Worm (Caenorhabditis elegans) whole organism, late embryonic: ENCODE measurements around the gene T10G3.3.

ENCODE experiments used
- C08G9.2 ChIP-seq: sonication (generic microtip); optimal IDR thresholded peaks from 2 replicates; lab custom pipeline; 2016; ENCODE audit warnings: mild to moderate bottlenecking, missing genetic modification characterization, moderate library complexity, missing compliant biosample characterization
- K02D7.2 ChIP-seq: sonication (generic microtip); optimal IDR thresholded peaks from 2 replicates; lab custom pipeline; 2017; ENCODE audit warnings: mild to moderate bottlenecking, missing genetic modification characterization, missing compliant biosample characterization
- T23F11.4 ChIP-seq: fragments of 200-800 bp; sonication (Bioruptor generic); optimal IDR thresholded peaks from 2 replicates; lab custom pipeline; 2018; ENCODE audit warnings: mild to moderate bottlenecking, missing genetic modification characterization, missing compliant biosample characterization
- ama-1 ChIP-seq: fragments of 150-350 bp; optimal IDR thresholded peaks from 2 replicates; lab custom pipeline; 2014
- ceh-24 ChIP-seq: sonication (generic microtip); optimal IDR thresholded peaks from 2 replicates; lab custom pipeline; 2016; ENCODE audit warnings: mild to moderate bottlenecking, missing genetic modification characterization, missing compliant biosample characterization
- ceh-31 ChIP-seq: sonication (generic microtip); optimal IDR thresholded peaks from 2 replicates; lab custom pipeline; 2016; ENCODE audit warnings: missing genetic modification characterization, missing compliant biosample characterization
- ceh-34 ChIP-seq: sonication (generic microtip); optimal IDR thresholded peaks from 2 replicates; lab custom pipeline; 2016; ENCODE audit warnings: mild to moderate bottlenecking, missing genetic modification characterization, missing compliant biosample characterization
- ceh-6 ChIP-seq: fragments of 200-800 bp; sonication (Bioruptor generic); optimal IDR thresholded peaks from 2 replicates; lab custom pipeline; 2018; ENCODE audit warnings: mild to moderate bottlenecking, missing genetic modification characterization, missing compliant biosample characterization
- dmd-4 ChIP-seq: sonication (generic microtip); optimal IDR thresholded peaks from 2 replicates; lab custom pipeline; 2016; ENCODE audit warnings: borderline replicate concordance, missing genetic modification characterization, missing compliant biosample characterization
- elt-2 ChIP-seq: sonication (generic microtip); optimal IDR thresholded peaks from 2 replicates; lab custom pipeline; 2016; ENCODE audit warnings: missing genetic modification reagents, missing genetic modification characterization, missing compliant biosample characterization
- elt-4 ChIP-seq: sonication (generic microtip); optimal IDR thresholded peaks from 2 replicates; lab custom pipeline; 2016; ENCODE audit warnings: missing genetic modification characterization, missing compliant biosample characterization
- ets-4 ChIP-seq: sonication (generic microtip); optimal IDR thresholded peaks from 2 replicates; lab custom pipeline; 2016; ENCODE audit warnings: missing genetic modification characterization, missing compliant biosample characterization
- eyg-1 ChIP-seq: sonication (generic microtip); optimal IDR thresholded peaks from 2 replicates; lab custom pipeline; 2016; ENCODE audit warnings: missing genotype, missing genetic modification characterization, missing compliant biosample characterization
- fax-1 ChIP-seq: sonication (generic microtip); optimal IDR thresholded peaks from 2 replicates; lab custom pipeline; 2016; ENCODE audit warnings: missing genotype, missing genetic modification characterization, missing compliant biosample characterization
- fkh-6 ChIP-seq: sonication (generic microtip); optimal IDR thresholded peaks from 2 replicates; lab custom pipeline; 2016; ENCODE audit warnings: missing genetic modification characterization, missing compliant biosample characterization
- hlh-13 ChIP-seq: fragments of 200-800 bp; sonication (Bioruptor generic); optimal IDR thresholded peaks from 2 replicates; lab custom pipeline; 2018; ENCODE audit warnings: mild to moderate bottlenecking, missing genetic modification characterization, missing compliant biosample characterization
- hlh-30 ChIP-seq: sonication (generic microtip); optimal IDR thresholded peaks from 2 replicates; lab custom pipeline; 2017; ENCODE audit warnings: antibody characterized with exemption, missing genetic modification characterization, missing compliant biosample characterization; ENCODE audit not compliant: insufficient read depth
- hlh-6 ChIP-seq: sonication (generic microtip); optimal IDR thresholded peaks from 2 replicates; lab custom pipeline; 2016; ENCODE audit warnings: missing genotype, missing genetic modification characterization, missing compliant biosample characterization
- hlh-8 ChIP-seq: sonication (generic microtip); optimal IDR thresholded peaks from 2 replicates; lab custom pipeline; 2016; ENCODE audit warnings: missing genotype, missing genetic modification characterization, missing compliant biosample characterization
- madf-2 ChIP-seq: sonication (generic microtip); optimal IDR thresholded peaks from 2 replicates; lab custom pipeline; 2017; ENCODE audit warnings: missing genetic modification characterization, missing compliant biosample characterization
- pag-3 ChIP-seq: sonication (generic microtip); optimal IDR thresholded peaks from 2 replicates; lab custom pipeline; 2016; ENCODE audit warnings: missing compliant biosample characterization, missing genetic modification characterization, borderline replicate concordance
- pat-9 ChIP-seq: fragments of 200-800 bp; sonication (Bioruptor generic); optimal IDR thresholded peaks from 2 replicates; lab custom pipeline; 2018; ENCODE audit warnings: mild to moderate bottlenecking, missing genetic modification characterization, moderate library complexity, missing compliant biosample characterization
- pax-1 ChIP-seq: fragments of 150-350 bp; optimal IDR thresholded peaks from 2 replicates; lab custom pipeline; 2014; ENCODE audit warnings: missing biosample characterization, missing genetic modification characterization
- pha-4 ChIP-seq: fragments of 150-350 bp; optimal IDR thresholded peaks from 2 replicates; lab custom pipeline; 2018; ENCODE audit warnings: missing biosample characterization, missing genetic modification reagents, missing genetic modification characterization
- pqm-1 ChIP-seq: sonication (generic microtip); optimal IDR thresholded peaks from 2 replicates; lab custom pipeline; 2016; ENCODE audit warnings: missing genetic modification characterization, missing compliant biosample characterization
- pros-1 ChIP-seq: fragments of 150-350 bp; optimal IDR thresholded peaks from 2 replicates; lab custom pipeline; 2014; ENCODE audit warnings: missing biosample characterization, missing genetic modification reagents, missing genetic modification characterization
- ref-2 ChIP-seq: sonication (generic microtip); optimal IDR thresholded peaks from 2 replicates; lab custom pipeline; 2016; ENCODE audit warnings: missing genetic modification characterization, missing compliant biosample characterization
- rnt-1 ChIP-seq: sonication (generic microtip); optimal IDR thresholded peaks from 2 replicates; lab custom pipeline; 2016; ENCODE audit warnings: missing genetic modification characterization, missing compliant biosample characterization
- sox-4 ChIP-seq: sonication (generic microtip); optimal IDR thresholded peaks from 2 replicates; lab custom pipeline; 2017; ENCODE audit warnings: mild to moderate bottlenecking, missing genetic modification characterization, inconsistent platforms, missing compliant biosample characterization
- tbx-7 ChIP-seq: sonication (generic microtip); optimal IDR thresholded peaks from 2 replicates; lab custom pipeline; 2016; ENCODE audit warnings: missing genotype, missing genetic modification characterization, missing compliant biosample characterization
- ttx-3 ChIP-seq: sonication (generic microtip); optimal IDR thresholded peaks from 2 replicates; lab custom pipeline; 2016; ENCODE audit warnings: missing genetic modification reagents, missing genetic modification characterization, missing compliant biosample characterization
- zip-5 ChIP-seq: sonication (generic microtip); optimal IDR thresholded peaks from 2 replicates; lab custom pipeline; 2016; ENCODE audit warnings: missing genetic modification characterization, missing compliant biosample characterization
- ztf-16 ChIP-seq: sonication (generic microtip); optimal IDR thresholded peaks from 2 replicates; lab custom pipeline; 2017; ENCODE audit warnings: missing genetic modification characterization, missing compliant biosample characterization

T10G3.3 gene

ce11 chrV:13489830-13490229 lies at the start of gene T10G3.3:
Gene T10G3.3 (minus strand): TSS chrV:13490199.
- no peak for TF ChIP-seq ref-2 (tag; lab: Kevin White, UChicago)
- TF ChIP-seq, all 69 proteins: peak for 0

- no peak for TF ChIP-seq ttx-3 (tag; lab: Kevin White, UChicago)
- no peak for TF ChIP-seq C08G9.2 (tag; lab: Kevin White, UChicago)
- TF ChIP-seq ama-1 (lab: Kevin White, UChicago) = no peak
- no peak for TF ChIP-seq pqm-1 (tag; lab: Kevin White, UChicago)
- TF ChIP-seq K02D7.2 (tag; lab: Kevin White, UChicago) = no peak
- no peak for TF ChIP-seq eyg-1 (tag; lab: Kevin White, UChicago)
- TF ChIP-seq dmd-4 (tag; lab: Kevin White, UChicago) = no peak
These were observed 46.1 kb upstream of the T10G3.3 start, which contains the start of gene frpr-5 for ce11 chrV:13536058-13536579. Gene frpr-5 (minus strand): TSS chrV:13536108.

- TF ChIP-seq eyg-1 (tag; lab: Kevin White, UChicago) (no peak), T23F11.4 (GFP tag; lab: Kevin White, UChicago) (no peak), fax-1 (no peak), ceh-34 (tag; lab: Kevin White, UChicago) (no peak)
These were observed 42.5 kb upstream of the T10G3.3 start for ce11 chrV:13532469-13532868.

ce11 chrV:13530698-13531097 lies 40.7 kb upstream of the T10G3.3 start, which contains the start of gene ttr-44:
Gene ttr-44 (minus strand): TSS chrV:13530744.
- TF ChIP-seq ztf-16 (tag; lab: Kevin White, UChicago) (no peak), hlh-30 (tag; lab: Kevin White, UChicago) (no peak), pax-1 (no peak), elt-2 (tag; lab: Kevin White, UChicago) (peak; percentile 76)

ce11 chrV:13529165-13529564 lies 39.2 kb upstream of the T10G3.3 start:
- TF ChIP-seq elt-4 (tag; lab: Kevin White, UChicago) = no peak
- TF ChIP-seq hlh-13 = no peak
- TF ChIP-seq ceh-24 (tag; lab: Kevin White, UChicago) = no peak
- TF ChIP-seq ceh-6 (GFP tag; lab: Kevin White, UChicago) = no peak
- TF ChIP-seq hlh-30 (tag; lab: Kevin White, UChicago) = no peak
- TF ChIP-seq tbx-7 = no peak
- TF ChIP-seq ref-2 (tag; lab: Kevin White, UChicago) = no peak
- TF ChIP-seq sox-4 = no peak
- no peak for TF ChIP-seq ztf-16 (tag; lab: Kevin White, UChicago)
- TF ChIP-seq rnt-1 = no peak
- TF ChIP-seq hlh-8 (tag; lab: Kevin White, UChicago) = no peak
- no peak for TF ChIP-seq ceh-31 (tag; lab: Kevin White, UChicago)
- TF ChIP-seq dmd-4 (tag; lab: Kevin White, UChicago) = no peak
- no peak for TF ChIP-seq pha-4

ce11 chrV:13523194-13523593 lies 33.2 kb upstream of the T10G3.3 start, which contains the start of gene R11G10.3:
Gene R11G10.3 (plus strand): TSS chrV:13523494.
- TF ChIP-seq fkh-6 (no peak), pat-9 (tag; lab: Kevin White, UChicago) (no peak), zip-5 (tag; lab: Kevin White, UChicago) (no peak), madf-2 (no peak), ets-4 (tag; lab: Kevin White, UChicago) (no peak), ztf-16 (tag; lab: Kevin White, UChicago) (no peak), tbx-7 (no peak), pros-1 (tag; lab: Kevin White, UChicago) (no peak), pag-3 (tag; lab: Kevin White, UChicago) (no peak), hlh-6 (tag; lab: Kevin White, UChicago) (no peak), hlh-30 (tag; lab: Kevin White, UChicago) (no peak)
